Fruit fly (Drosophila melanogaster): ENCODE measurements around the gene nerfin-2.

- TF ChIP-seq CG8119 (GFP tag; IDR thresholded peaks at IDR 0.05) (no peak), Gug (GFP tag; IDR thresholded peaks at IDR 0.05) (no peak), CG6854 (GFP tag; optimal IDR thresholded peaks at IDR 0.05) (no peak), Blimp-1 (GFP tag; optimal IDR thresholded peaks at IDR 0.05) (no peak), CG15336 (GFP tag; IDR thresholded peaks at IDR 0.05) (0 out of 2 replicates have a peak, but pooled peaks have one; percentile 2), Hr39 (GFP tag; optimal IDR thresholded peaks at IDR 0.05) (no peak), CG11294 (GFP tag; IDR thresholded peaks at IDR 0.05) (no peak), Sox102F (GFP tag; optimal IDR thresholded peaks at IDR 0.05) (no peak), CG1621 (tag; optimal IDR thresholded peaks at IDR 0.05) (no peak), pdm3 (GFP tag; optimal IDR thresholded peaks at IDR 0.05) (no peak), Met (GFP tag; optimal IDR thresholded peaks at IDR 0.05) (no peak), cyc (GFP tag; optimal IDR thresholded peaks at IDR 0.05) (no peak), CG9139 (GFP tag; optimal IDR thresholded peaks at IDR 0.05) (no peak)
Observed at dm6 chr3R:10112195-10112594, 41.3 kb downstream of the nerfin-2 start, which contains the start of gene CAH7.

Measured in whole organism, prepupa.